Worm (Caenorhabditis elegans) whole organism, late embryonic: ENCODE data around the gene C10A4.4.
"Not testable (repeated sequence)": the region's sequence is repeated elsewhere in the genome, so short reads cannot be mapped to it uniquely, and the experiment has no call there.

ENCODE experiments used
- ceh-30 ChIP-seq: fragments of 150-350 bp; optimal IDR thresholded peaks from 2 replicates; lab custom pipeline; 2014; ENCODE audit warnings: missing biosample characterization, missing genetic modification characterization
- ceh-48 ChIP-seq: sonication (generic microtip); optimal IDR thresholded peaks from 2 replicates; lab custom pipeline; 2016; ENCODE audit warnings: missing genetic modification characterization, inconsistent platforms, missing compliant biosample characterization
- elt-4 ChIP-seq: sonication (generic microtip); optimal IDR thresholded peaks from 2 replicates; lab custom pipeline; 2016; ENCODE audit warnings: missing genetic modification characterization, missing compliant biosample characterization
- ets-4 ChIP-seq: sonication (generic microtip); optimal IDR thresholded peaks from 2 replicates; lab custom pipeline; 2016; ENCODE audit warnings: missing genetic modification characterization, missing compliant biosample characterization
- nhr-232 ChIP-seq: sonication (generic microtip); optimal IDR thresholded peaks from 2 replicates; lab custom pipeline; 2016; ENCODE audit warnings: missing genetic modification characterization, missing compliant biosample characterization
- pha-4 ChIP-seq: fragments of 150-350 bp; optimal IDR thresholded peaks from 2 replicates; lab custom pipeline; 2018; ENCODE audit warnings: missing biosample characterization, missing genetic modification reagents, missing genetic modification characterization
- sdc-2 ChIP-seq: sonication (generic microtip); optimal IDR thresholded peaks from 2 replicates; lab custom pipeline; 2016; ENCODE audit warnings: missing genotype, missing genetic modification characterization, missing compliant biosample characterization
- syd-9 ChIP-seq: sonication (generic microtip); optimal IDR thresholded peaks from 2 replicates; lab custom pipeline; 2016; ENCODE audit warnings: mild to moderate bottlenecking, missing genetic modification characterization, moderate library complexity, missing compliant biosample characterization
- tbx-7 ChIP-seq: sonication (generic microtip); optimal IDR thresholded peaks from 2 replicates; lab custom pipeline; 2016; ENCODE audit warnings: missing genotype, missing genetic modification characterization, missing compliant biosample characterization
- unc-55 ChIP-seq: sonication (generic microtip); optimal IDR thresholded peaks from 2 replicates; lab custom pipeline; 2017; ENCODE audit warnings: missing biosample characterization, missing genetic modification reagents, missing genetic modification characterization

ce11 chrX:7365267-7365666 is 35.6 kb upstream of the C10A4.4 start, which contains the start of gene C56G3.2:
- not testable (repeated sequence) for TF ChIP-seq ceh-48 (tag; lab: Kevin White, UChicago); unc-55; nhr-232; syd-9 (tag; lab: Kevin White, UChicago); elt-4 (tag; lab: Kevin White, UChicago); tbx-7 (tag; lab: Kevin White, UChicago); ets-4 (tag; lab: Kevin White, UChicago); sdc-2 (tag; lab: Kevin White, UChicago); pha-4 (tag; lab: Kevin White, UChicago); ceh-30 (tag; lab: Kevin White, UChicago)
